Fruit fly (Drosophila melanogaster) whole organism, embryonic: ENCODE measurements around the gene CG42240.

ENCODE experiments used
- Adf1 ChIP-seq: fragments of 200-800 bp; sonication (Bioruptor generic); IDR thresholded peaks from 2 replicates; pipeline ENCODE4 v1.3.6; 2022; ENCODE audit warnings: missing biosample characterization, missing genetic modification characterization
- CG12071 ChIP-seq: fragments of 200-800 bp; sonication (Bioruptor generic); optimal IDR thresholded peaks from 3 replicates; lab custom pipeline; 2018; ENCODE audit warnings: missing biosample characterization, mild to moderate bottlenecking, missing genetic modification characterization
- CG12391 ChIP-seq: fragments of 200-800 bp; sonication (Bioruptor generic); optimal IDR thresholded peaks from 3 replicates; lab custom pipeline; 2018; ENCODE audit warnings: missing biosample characterization, mild to moderate bottlenecking, missing genetic modification characterization, moderate library complexity
- CG12744 ChIP-seq: fragments of 200-800 bp; sonication (Bioruptor generic); optimal IDR thresholded peaks from 2 replicates; lab custom pipeline; 2016; ENCODE audit warnings: missing biosample characterization, missing genetic modification characterization
- CG14710 ChIP-seq: fragments of 200-800 bp; sonication (Bioruptor generic); optimal IDR thresholded peaks from 3 replicates; lab custom pipeline; 2019; ENCODE audit warnings: missing biosample characterization, mild to moderate bottlenecking, missing genetic modification characterization, moderate library complexity
- CG15479 ChIP-seq: fragments of 200-800 bp; sonication (Bioruptor generic); optimal IDR thresholded peaks from 3 replicates; lab custom pipeline; 2019; ENCODE audit warnings: missing biosample characterization, mild to moderate bottlenecking, missing genetic modification characterization, moderate library complexity
- CG15696 ChIP-seq: fragments of 200-800 bp; sonication (Bioruptor generic); optimal IDR thresholded peaks from 2 replicates; lab custom pipeline; 2019; ENCODE audit warnings: missing biosample characterization, mild to moderate bottlenecking, missing genetic modification characterization, moderate library complexity
- CG16863 ChIP-seq: fragments of 200-800 bp; sonication (Bioruptor generic); optimal IDR thresholded peaks from 3 replicates; lab custom pipeline; 2016; ENCODE audit warnings: missing biosample characterization, missing genetic modification characterization
- CG17912 ChIP-seq: fragments of 200-800 bp; sonication (Bioruptor generic); optimal IDR thresholded peaks from 2 replicates; lab custom pipeline; 2018; ENCODE audit warnings: missing biosample characterization, mild to moderate bottlenecking, missing genetic modification characterization
- CG18619 ChIP-seq: fragments of 200-800 bp; sonication (Bioruptor generic); optimal IDR thresholded peaks from 3 replicates; lab custom pipeline; 2017; ENCODE audit warnings: missing biosample characterization, mild to moderate bottlenecking, missing genetic modification characterization
- CG30403 ChIP-seq: fragments of 200-800 bp; sonication (Bioruptor generic); optimal IDR thresholded peaks from 3 replicates; lab custom pipeline; 2016; ENCODE audit warnings: missing biosample characterization, missing genetic modification characterization
- CG30431 ChIP-seq: fragments of 200-800 bp; sonication (Bioruptor generic); optimal IDR thresholded peaks from 2 replicates; lab custom pipeline; 2017; ENCODE audit warnings: missing biosample characterization, missing genetic modification characterization
- CG4820 ChIP-seq: fragments of 200-800 bp; sonication (Bioruptor generic); optimal IDR thresholded peaks from 3 replicates; lab custom pipeline; 2016; ENCODE audit warnings: missing biosample characterization, missing genetic modification characterization
- CG6654 ChIP-seq: fragments of 200-800 bp; sonication (Bioruptor generic); optimal IDR thresholded peaks from 2 replicates; lab custom pipeline; 2017; ENCODE audit warnings: missing biosample characterization, mild to moderate bottlenecking, missing genetic modification characterization
- CG6791 ChIP-seq: fragments of 200-800 bp; sonication (Bioruptor generic); IDR thresholded peaks from 3 replicates; pipeline ENCODE4 v1.3.6; 2022; ENCODE audit warnings: missing biosample characterization, missing genetic modification characterization; ENCODE audit not compliant: partially characterized antibody
- CG7357 ChIP-seq: fragments of 200-800 bp; sonication (Bioruptor generic); IDR thresholded peaks from 3 replicates; pipeline ENCODE4 v1.3.6; 2022; ENCODE audit warnings: missing biosample characterization, missing genetic modification characterization
- CG8089 ChIP-seq: fragments of 200-800 bp; sonication (Bioruptor generic); optimal IDR thresholded peaks from 3 replicates; lab custom pipeline; 2016; ENCODE audit warnings: missing biosample characterization, missing genetic modification characterization
- CG8359 ChIP-seq: fragments of 200-800 bp; sonication (Bioruptor generic); optimal IDR thresholded peaks from 2 replicates; lab custom pipeline; 2017; ENCODE audit warnings: missing biosample characterization, mild to moderate bottlenecking, missing genetic modification characterization, borderline replicate concordance
- CG9797 ChIP-seq: fragments of 200-800 bp; sonication (Bioruptor generic); optimal IDR thresholded peaks from 3 replicates; lab custom pipeline; 2018; ENCODE audit warnings: missing biosample characterization, mild to moderate bottlenecking, missing genetic modification characterization
- CoRest ChIP-seq: fragments of 200-800 bp; sonication (Bioruptor generic); optimal IDR thresholded peaks from 3 replicates; lab custom pipeline; 2018; ENCODE audit warnings: missing biosample characterization, mild to moderate bottlenecking, missing genetic modification characterization, moderate library complexity
- CrebB ChIP-seq: fragments of 200-800 bp; sonication (Bioruptor generic); optimal IDR thresholded peaks from 3 replicates; lab custom pipeline; 2018; ENCODE audit warnings: missing biosample characterization, mild to moderate bottlenecking, missing genetic modification characterization
- HLH3B ChIP-seq: fragments of 200-800 bp; sonication (Bioruptor generic); IDR thresholded peaks from 2 replicates; pipeline ENCODE4 v1.3.6; 2022; ENCODE audit warnings: missing biosample characterization, missing genetic modification characterization
- Meics ChIP-seq: fragments of 200-800 bp; sonication (Bioruptor generic); optimal IDR thresholded peaks from 2 replicates; lab custom pipeline; 2017; ENCODE audit warnings: missing biosample characterization, mild to moderate bottlenecking, missing genetic modification characterization
- Mrtf ChIP-seq: fragments of 200-800 bp; sonication (Bioruptor generic); IDR thresholded peaks from 3 replicates; pipeline ENCODE4 v1.3.6; 2022; ENCODE audit warnings: missing biosample characterization, missing genetic modification characterization
- Myb ChIP-seq: fragments of 200-800 bp; sonication (Bioruptor generic); optimal IDR thresholded peaks from 2 replicates; lab custom pipeline; 2016; ENCODE audit warnings: missing biosample characterization, missing genetic modification characterization
- Neu2 ChIP-seq: fragments of 200-800 bp; sonication (Bioruptor generic); optimal IDR thresholded peaks from 3 replicates; lab custom pipeline; 2016; ENCODE audit warnings: missing biosample characterization, missing genetic modification characterization, borderline replicate concordance
- NfI ChIP-seq: fragments of 200-800 bp; sonication (Bioruptor generic); optimal IDR thresholded peaks from 3 replicates; lab custom pipeline; 2018; ENCODE audit warnings: missing biosample characterization, mild to moderate bottlenecking, missing genetic modification characterization, moderate library complexity
- Ssrp ChIP-seq: fragments of 200-800 bp; sonication (Bioruptor generic); optimal IDR thresholded peaks from 2 replicates; lab custom pipeline; 2018; ENCODE audit warnings: missing biosample characterization, mild to moderate bottlenecking, missing genetic modification characterization, moderate library complexity
- ab ChIP-seq: fragments of 200-800 bp; sonication (Bioruptor generic); optimal IDR thresholded peaks from 2 replicates; lab custom pipeline; 2016; ENCODE audit warnings: missing biosample characterization, missing genetic modification characterization
- abd-A ChIP-seq: fragments of 200-800 bp; sonication (Bioruptor generic); optimal IDR thresholded peaks from 3 replicates; lab custom pipeline; 2019; ENCODE audit warnings: missing biosample characterization, mild to moderate bottlenecking, missing genetic modification characterization, moderate library complexity
- bbx ChIP-seq: fragments of 200-800 bp; sonication (Bioruptor generic); IDR thresholded peaks from 2 replicates; pipeline ENCODE4 v1.3.6; 2022; ENCODE audit warnings: missing biosample characterization, missing genetic modification characterization; ENCODE audit not compliant: partially characterized antibody
- cato ChIP-seq: fragments of 200-800 bp; sonication (Bioruptor generic); optimal IDR thresholded peaks from 2 replicates; lab custom pipeline; 2016; ENCODE audit warnings: missing biosample characterization, missing genetic modification characterization, borderline replicate concordance
- crc ChIP-seq: fragments of 200-800 bp; sonication (Bioruptor generic); optimal IDR thresholded peaks from 2 replicates; lab custom pipeline; 2016; ENCODE audit warnings: missing biosample characterization, missing genetic modification characterization
- dmrt11E ChIP-seq: fragments of 200-800 bp; sonication (Bioruptor generic); optimal IDR thresholded peaks from 3 replicates; lab custom pipeline; 2018; ENCODE audit warnings: missing biosample characterization, mild to moderate bottlenecking, missing genetic modification characterization, moderate library complexity
- ewg ChIP-seq: fragments of 200-800 bp; sonication (Bioruptor generic); optimal IDR thresholded peaks from 3 replicates; lab custom pipeline; 2017; ENCODE audit warnings: mild to moderate bottlenecking, missing biosample characterization, missing genetic modification reagents, missing genetic modification characterization
- fd102C ChIP-seq: fragments of 200-800 bp; sonication (Bioruptor generic); optimal IDR thresholded peaks from 2 replicates; lab custom pipeline; 2018; ENCODE audit warnings: missing biosample characterization, mild to moderate bottlenecking, missing genetic modification characterization, moderate library complexity
- gsb-n ChIP-seq: fragments of 200-800 bp; sonication (Bioruptor generic); optimal IDR thresholded peaks from 3 replicates; lab custom pipeline; 2018; ENCODE audit warnings: missing biosample characterization, mild to moderate bottlenecking, missing genetic modification characterization
- her ChIP-seq: fragments of 200-800 bp; sonication (Bioruptor generic); optimal IDR thresholded peaks from 2 replicates; lab custom pipeline; 2016; ENCODE audit warnings: missing biosample characterization, missing genetic modification characterization
- jigr1 ChIP-seq: fragments of 200-800 bp; sonication (Bioruptor generic); IDR thresholded peaks from 3 replicates; pipeline ENCODE4 v1.3.6; 2022; ENCODE audit warnings: missing biosample characterization, missing genetic modification characterization
- mam ChIP-seq: fragments of 200-800 bp; sonication (Bioruptor generic); optimal IDR thresholded peaks from 3 replicates; lab custom pipeline; 2016; ENCODE audit warnings: missing biosample characterization, missing genetic modification characterization
- mld ChIP-seq: fragments of 200-800 bp; sonication (Bioruptor generic); IDR thresholded peaks from 3 replicates; pipeline ENCODE4 v1.3.6; 2022; ENCODE audit warnings: missing biosample characterization, missing genetic modification characterization; ENCODE audit not compliant: partially characterized antibody
- nmo ChIP-seq: fragments of 200-800 bp; sonication (Bioruptor generic); optimal IDR thresholded peaks from 2 replicates; lab custom pipeline; 2018; ENCODE audit warnings: missing biosample characterization, mild to moderate bottlenecking, missing genetic modification characterization, moderate library complexity
- odd ChIP-seq: fragments of 200-800 bp; sonication (Bioruptor generic); optimal IDR thresholded peaks from 2 replicates; lab custom pipeline; 2017; ENCODE audit warnings: missing biosample characterization, mild to moderate bottlenecking, missing genetic modification characterization
- peb ChIP-seq: fragments of 200-800 bp; sonication (Bioruptor generic); IDR thresholded peaks from 2 replicates; pipeline ENCODE4 v1.3.6; 2022; ENCODE audit warnings: missing biosample characterization, missing genetic modification characterization
- ro ChIP-seq: fragments of 200-800 bp; sonication (Bioruptor generic); IDR thresholded peaks from 2 replicates; pipeline ENCODE4 v1.3.6; 2022; ENCODE audit warnings: missing biosample characterization, missing genetic modification characterization
- sens ChIP-seq: fragments of 200-800 bp; sonication (Bioruptor generic); peaks from one replicate; lab custom pipeline; 2016; ENCODE audit warnings: missing biosample characterization, missing genetic modification characterization
- slou ChIP-seq: fragments of 200-800 bp; sonication (Bioruptor generic); optimal IDR thresholded peaks from 3 replicates; lab custom pipeline; 2016; ENCODE audit warnings: missing biosample characterization, missing genetic modification characterization
- sob ChIP-seq: fragments of 200-800 bp; sonication (Bioruptor generic); IDR thresholded peaks from 2 replicates; pipeline ENCODE4 v1.3.6; 2022; ENCODE audit warnings: missing biosample characterization, missing genetic modification characterization
- tup ChIP-seq: fragments of 200-800 bp; sonication (Bioruptor generic); optimal IDR thresholded peaks from 2 replicates; lab custom pipeline; 2016; ENCODE audit warnings: missing biosample characterization, mild to moderate bottlenecking, missing genetic modification characterization, moderate library complexity
- zen2 ChIP-seq: fragments of 200-800 bp; sonication (Bioruptor generic); IDR thresholded peaks from 3 replicates; pipeline ENCODE4 v1.3.6; 2022; ENCODE audit warnings: missing biosample characterization, missing genetic modification characterization; ENCODE audit not compliant: partially characterized antibody

The CG42240 gene

DNA sequence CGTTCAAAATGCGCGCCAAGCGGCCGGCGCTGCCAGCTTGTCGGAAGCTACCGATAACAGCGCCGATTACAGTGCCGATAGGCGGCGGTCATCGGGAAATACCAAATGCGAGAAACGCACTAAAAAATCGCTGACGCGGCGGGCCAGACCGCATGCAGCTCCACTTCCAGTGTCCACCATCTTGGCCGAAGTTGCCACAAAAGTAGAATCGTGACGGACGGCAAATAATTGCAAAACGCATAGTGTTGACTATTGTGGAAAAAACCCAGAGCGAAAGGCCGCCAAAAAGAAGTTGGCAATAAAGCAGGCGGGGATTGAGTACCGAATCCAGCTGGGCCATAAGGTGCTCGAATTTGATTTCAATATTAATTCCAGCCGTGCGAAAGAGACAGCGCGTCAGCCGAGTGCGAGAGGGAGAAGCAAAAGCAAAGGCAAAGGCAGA is 16.3 kb downstream of the CG42240 start, which contains the start of gene CG3847 (continued):
- TF ChIP-seq CG30431 (GFP tag; lab: Kevin White, UChicago) = no peak
- TF ChIP-seq ab (GFP tag; lab: Kevin White, UChicago) = no peak
- TF ChIP-seq Ssrp = no peak
- TF ChIP-seq abd-A = peak; percentile 51
- peak; percentile 21 for TF ChIP-seq gsb-n (tag; lab: Kevin White, UChicago)
- TF ChIP-seq mam = peak; percentile 48
- peak; percentile 15 for TF ChIP-seq CrebB (tag; lab: Kevin White, UChicago)
- TF ChIP-seq CG15479 (GFP tag; lab: Kevin White, UChicago) = no peak
- peak; percentile 64 for TF ChIP-seq Adf1 (GFP tag; lab: Robert Waterston, UW)
- peak; percentile 23 for TF ChIP-seq slou (GFP tag; lab: Kevin White, UChicago)
- no peak for TF ChIP-seq tup (GFP tag; lab: Kevin White, UChicago)
- peak; percentile 97 for TF ChIP-seq Myb (GFP tag; lab: Kevin White, UChicago)
- peak; percentile 71; the same call in 2 of the 3 replicates for TF ChIP-seq CG6791 (GFP tag; lab: Robert Waterston, UW)
- TF ChIP-seq dmrt11E = no peak
- no peak for TF ChIP-seq CG12071 (GFP tag; lab: Kevin White, UChicago)
- TF ChIP-seq CG12391 (tag; lab: Kevin White, UChicago) = peak; percentile 33
- TF ChIP-seq odd (GFP tag; lab: Kevin White, UChicago) = no peak
- peak; percentile 92 for TF ChIP-seq CG14710 (tag; lab: Kevin White, UChicago)
- no peak for TF ChIP-seq crc (GFP tag; lab: Kevin White, UChicago)
- TF ChIP-seq HLH3B = no peak
- peak; percentile 43 for TF ChIP-seq Meics
- TF ChIP-seq CG9797 (GFP tag; lab: Kevin White, UChicago) = peak; percentile 87
- TF ChIP-seq CG6654 (GFP tag; lab: Kevin White, UChicago) = no peak
- peak; percentile 74 for TF ChIP-seq bbx (GFP tag; lab: Robert Waterston, UW)
- peak; percentile 29 for TF ChIP-seq CG30403 (GFP tag; lab: Kevin White, UChicago)
- peak; percentile 18 for TF ChIP-seq CG4820
- peak; percentile 72 for TF ChIP-seq sob
- peak; percentile 84 for TF ChIP-seq CG8359 (GFP tag; lab: Kevin White, UChicago)
- TF ChIP-seq sens = peak; percentile 90
- TF ChIP-seq nmo (GFP tag; lab: Kevin White, UChicago) = peak; percentile 69
- no peak for TF ChIP-seq cato (GFP tag; lab: Kevin White, UChicago)
- TF ChIP-seq her (GFP tag; lab: Kevin White, UChicago) = peak; percentile 70
- peak; percentile 8 for TF ChIP-seq CG18619 (GFP tag; lab: Kevin White, UChicago)
- TF ChIP-seq CG16863 (GFP tag; lab: Kevin White, UChicago) = no peak
- no peak for TF ChIP-seq mld (GFP tag; lab: Robert Waterston, UW)
- TF ChIP-seq ro (GFP tag; lab: Robert Waterston, UW) = no peak
- TF ChIP-seq NfI = peak; percentile 53
- TF ChIP-seq peb (GFP tag; lab: Robert Waterston, UW) = 0 out of 2 replicates have a peak, but pooled peaks have one; percentile 6
- no peak for TF ChIP-seq fd102C (GFP tag; lab: Kevin White, UChicago)
- TF ChIP-seq Neu2 = peak; percentile 94
- no peak for TF ChIP-seq jigr1
- no peak for TF ChIP-seq Mrtf (GFP tag; lab: Robert Waterston, UW)
- TF ChIP-seq CG8089 (GFP tag; lab: Kevin White, UChicago) = peak; percentile 18
- no peak for TF ChIP-seq CG7357
- TF ChIP-seq ewg (GFP tag; lab: Kevin White, UChicago) = no peak
- TF ChIP-seq CoRest (tag; lab: Kevin White, UChicago) = peak; percentile 54
- no peak; the same call in 2 of the 3 replicates for TF ChIP-seq zen2 (GFP tag; lab: Robert Waterston, UW)
- TF ChIP-seq CG15696 = no peak
- peak; percentile 26 for TF ChIP-seq CG17912 (GFP tag; lab: Kevin White, UChicago)
- TF ChIP-seq CG12744 (GFP tag; lab: Kevin White, UChicago) = no peak
